Fruit fly (Drosophila melanogaster): ENCODE data around the gene sbm.

The sbm gene

DNA sequence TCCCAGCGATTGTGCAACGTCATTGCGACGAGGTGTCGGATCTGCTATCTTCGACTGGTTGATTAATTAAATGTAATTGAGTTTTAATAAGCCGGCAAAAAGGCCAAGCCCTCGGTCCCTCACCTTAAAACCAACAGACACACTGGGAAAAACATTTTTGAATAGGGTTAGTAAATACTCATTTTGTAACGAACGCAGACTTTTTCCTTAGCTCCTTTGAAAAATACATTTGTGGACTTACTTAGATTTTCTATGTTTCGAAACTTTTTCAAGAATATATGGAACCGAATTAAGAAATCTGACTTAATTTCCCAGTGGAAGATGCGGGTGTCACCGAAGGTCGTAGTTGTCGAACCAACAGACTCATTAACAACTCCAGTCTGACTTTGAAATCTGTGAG is 31.8 kb upstream of the sbm start (continued):
- TF ChIP-seq CG17361 (GFP tag; IDR thresholded peaks at IDR 0.05): peak; percentile 34; the same call in 1 of the 3 replicates
- no peak for TF ChIP-seq CG17829 (tag; optimal IDR thresholded peaks at IDR 0.05)
- no peak for TF ChIP-seq CG9727 (GFP tag; optimal IDR thresholded peaks at IDR 0.05)
- no peak for TF ChIP-seq HLH54F (GFP tag; optimal IDR thresholded peaks at IDR 0.05)
- TF ChIP-seq Hr78 (GFP tag; optimal IDR thresholded peaks at IDR 0.05): no peak
- TF ChIP-seq otp (GFP tag; IDR thresholded peaks at IDR 0.05): peak; percentile 41; the same call in 1 of the 3 replicates
- no peak for TF ChIP-seq Trl (optimal IDR thresholded peaks at IDR 0.05)
- TF ChIP-seq Trl (GFP tag; optimal IDR thresholded peaks at IDR 0.05): no peak
- TF ChIP-seq CG7745 (tag; optimal IDR thresholded peaks at IDR 0.05): no peak
- no peak for TF ChIP-seq lov (optimal IDR thresholded peaks at IDR 0.05)
- TF ChIP-seq lov (GFP tag; IDR thresholded peaks at IDR 0.05): no peak
- TF ChIP-seq wek (GFP tag; optimal IDR thresholded peaks at IDR 0.05): no peak
- TF ChIP-seq fd96Cb (tag; optimal IDR thresholded peaks at IDR 0.05): no peak
- no peak for TF ChIP-seq CG4854 (GFP tag; optimal IDR thresholded peaks at IDR 0.05)
- peak; percentile 22; the same call in 1 of the 2 replicates for TF ChIP-seq Gsc (GFP tag; IDR thresholded peaks at IDR 0.05)
- TF ChIP-seq Ptx1 (GFP tag; IDR thresholded peaks at IDR 0.05): peak; percentile 67
- no peak for TF ChIP-seq CG11247 (GFP tag; IDR thresholded peaks at IDR 0.05)
- no peak for TF ChIP-seq ham (GFP tag; IDR thresholded peaks at IDR 0.05)
- no peak for TF ChIP-seq CG1233 (GFP tag; optimal IDR thresholded peaks at IDR 0.05)
- no peak for TF ChIP-seq Pdp1 (GFP tag; optimal IDR thresholded peaks at IDR 0.05)
- no peak for TF ChIP-seq Fer3 (tag; optimal IDR thresholded peaks at IDR 0.05)
- no peak for TF ChIP-seq CG1832 (GFP tag; optimal IDR thresholded peaks at IDR 0.05)
- TF ChIP-seq CG10147 (GFP tag; optimal IDR thresholded peaks at IDR 0.05): no peak
- peak; percentile 65; the same call in 1 of the 2 replicates for TF ChIP-seq CG14441 (GFP tag; IDR thresholded peaks at IDR 0.05)
- TF ChIP-seq CG7987 (GFP tag; optimal IDR thresholded peaks at IDR 0.05): no peak
- no peak for TF ChIP-seq Hmx (GFP tag; optimal IDR thresholded peaks at IDR 0.05)
- TF ChIP-seq jing (GFP tag; optimal IDR thresholded peaks at IDR 0.05): no peak
- peak; percentile 73 for TF ChIP-seq Ets65A (GFP tag)
- peak; percentile 30; the same call in 1 of the 2 replicates for TF ChIP-seq sob (GFP tag; IDR thresholded peaks at IDR 0.05)
- no peak for TF ChIP-seq vfl (GFP tag; optimal IDR thresholded peaks at IDR 0.05)
- TF ChIP-seq CG8359 (GFP tag; optimal IDR thresholded peaks at IDR 0.05; ENCODE audit: borderline replicate concordance): no peak
- TF ChIP-seq CTCF (GFP tag; optimal IDR thresholded peaks at IDR 0.05): no peak
- TF ChIP-seq Rfx (GFP tag; IDR thresholded peaks at IDR 0.05): peak; percentile 26; the same call in 1 of the 2 replicates
- TF ChIP-seq eve (GFP tag; optimal IDR thresholded peaks at IDR 0.05): no peak
- peak; percentile 55 for TF ChIP-seq Ada2b (GFP tag; IDR thresholded peaks at IDR 0.05)
- TF ChIP-seq CG10959 (GFP tag; IDR thresholded peaks at IDR 0.05): 0 out of 2 replicates have a peak, but pooled peaks have one; percentile 6
- no peak for TF ChIP-seq Six4 (GFP tag; optimal IDR thresholded peaks at IDR 0.05)
- TF ChIP-seq Lpt (GFP tag; optimal IDR thresholded peaks at IDR 0.05): no peak
- TF ChIP-seq ranshi (GFP tag; IDR thresholded peaks at IDR 0.05): peak; percentile 28
- TF ChIP-seq mirr (GFP tag; optimal IDR thresholded peaks at IDR 0.05): no peak
- no peak for TF ChIP-seq pho (GFP tag; optimal IDR thresholded peaks at IDR 0.05)
- no peak for TF ChIP-seq CG10431 (GFP tag; optimal IDR thresholded peaks at IDR 0.05)
- no peak for TF ChIP-seq sc (optimal IDR thresholded peaks at IDR 0.05)
- TF ChIP-seq sc (GFP tag; optimal IDR thresholded peaks at IDR 0.05): no peak
- peak; percentile 39; the same call in 2 of the 3 replicates for TF ChIP-seq dysf (GFP tag; IDR thresholded peaks at IDR 0.05)
- TF ChIP-seq al (GFP tag; IDR thresholded peaks at IDR 0.05): no peak
- no peak for TF ChIP-seq pan (optimal IDR thresholded peaks at IDR 0.05)
- peak in 1 of 2 experiments; percentile 69 for TF ChIP-seq pan (GFP tag; optimal IDR thresholded peaks at IDR 0.05 in 1 of 2, IDR thresholded peaks at IDR 0.05 in 1 of 2)
- no peak for TF ChIP-seq Lhr (GFP tag; optimal IDR thresholded peaks at IDR 0.05)
- TF ChIP-seq ERR (GFP tag; optimal IDR thresholded peaks at IDR 0.05): no peak
- no peak for TF ChIP-seq CG6654 (GFP tag; optimal IDR thresholded peaks at IDR 0.05)
- TF ChIP-seq abd-A (tag; optimal IDR thresholded peaks at IDR 0.05): no peak
- TF ChIP-seq ac (GFP tag; optimal IDR thresholded peaks at IDR 0.05): no peak
